Worm (Caenorhabditis elegans) whole organism, L2 larva: ENCODE results near the gene mul-1.

Experiments
- crh-2 ChIP-seq: sonication (generic microtip); optimal IDR thresholded peaks from 2 replicates; lab custom pipeline; 2017; ENCODE audit warnings: missing biosample characterization, missing genetic modification characterization
- dmd-4 ChIP-seq: sonication (generic microtip); optimal IDR thresholded peaks from 2 replicates; lab custom pipeline; 2017; ENCODE audit warnings: missing biosample characterization, missing genetic modification characterization
- egl-27 ChIP-seq: sonication (generic microtip); optimal IDR thresholded peaks from 3 replicates; lab custom pipeline; 2017; ENCODE audit warnings: missing biosample characterization, missing genetic modification reagents, missing genetic modification characterization
- elt-3 ChIP-seq: sonication (generic microtip); optimal IDR thresholded peaks from 2 replicates; lab custom pipeline; 2017; ENCODE audit warnings: missing biosample characterization, missing genetic modification characterization
- lsy-2 ChIP-seq, 2 experiments: fragments of 150-350 bp in 1 of 2; sonication (generic microtip) in 1 of 2; optimal IDR thresholded peaks; 2 replicates each; lab custom pipeline; 2014 to 2017; ENCODE audit warnings: missing biosample characterization in 2 of 2, missing genetic modification characterization in 2 of 2
- nhr-237 ChIP-seq: fragments of 150-350 bp; optimal IDR thresholded peaks from 2 replicates; lab custom pipeline; 2014; ENCODE audit warnings: missing biosample characterization, missing genetic modification characterization
- snpc-4 ChIP-seq: fragments of 150-350 bp; optimal IDR thresholded peaks from 2 replicates; lab custom pipeline; 2014; ENCODE audit warnings: missing biosample characterization, missing genetic modification characterization

DNA sequence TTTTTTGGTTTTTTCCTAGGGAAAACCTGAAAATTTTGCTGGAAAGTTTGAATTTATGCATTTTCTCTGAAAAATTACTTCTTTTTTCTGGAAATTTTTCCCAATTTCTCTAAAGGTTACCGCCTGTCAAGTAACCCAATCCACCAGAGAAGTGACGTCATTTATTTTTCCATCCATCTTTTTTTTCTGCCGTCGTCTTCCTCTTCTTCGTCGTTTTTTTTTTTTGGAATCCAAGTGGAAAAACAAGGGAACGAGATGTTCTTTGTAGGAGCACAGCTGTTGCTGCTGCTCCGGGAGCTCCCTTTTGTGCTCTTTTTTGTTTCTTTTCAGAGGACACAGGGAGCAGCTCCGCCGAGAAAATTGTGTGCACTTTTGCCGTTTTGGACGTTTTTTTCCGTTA, 28.6 kb downstream of the mul-1 start:
- TF ChIP-seq elt-3 (no peak), egl-27 (tag; lab: Kevin White, UChicago) (no peak), snpc-4 (tag; lab: Kevin White, UChicago) (no peak), dmd-4 (tag; lab: Kevin White, UChicago) (no peak), crh-2 (tag; lab: Kevin White, UChicago) (no peak), nhr-237 (tag; lab: Kevin White, UChicago) (no peak), lsy-2 (tag; optimal IDR thresholded peaks at IDR 0.05; lab: Kevin White, UChicago) (no peak)
